Fruit fly (Drosophila melanogaster): ENCODE results near the gene CG4666.
A peak's percentile ranks its signal among the peaks of the same experiment; 100 is the strongest.

Gene CG4666

DNA sequence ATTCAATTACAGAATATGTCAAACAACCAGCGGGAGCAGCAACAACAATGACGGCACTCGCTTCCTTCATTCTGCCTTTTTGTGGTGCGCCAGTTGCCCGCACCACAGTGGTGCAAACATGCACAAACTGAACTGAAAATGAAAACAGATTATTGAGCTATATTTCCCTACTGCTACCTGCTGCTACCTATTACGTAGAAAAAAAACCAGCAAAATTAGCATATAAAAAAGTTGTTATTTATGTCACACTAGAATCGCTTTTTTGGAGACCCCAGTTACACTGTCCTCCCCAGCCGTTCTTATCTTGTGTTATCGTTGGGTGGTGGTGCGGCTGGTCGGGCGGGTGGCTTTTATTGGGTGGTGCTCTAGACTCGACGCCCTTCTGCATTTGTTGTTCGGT, 20.0 kb upstream of the CG4666 start:
- TF ChIP-seq CG7786 (GFP tag; optimal IDR thresholded peaks at IDR 0.05), result peak; percentile 79
- peak; percentile 88 for TF ChIP-seq E2f1 (GFP tag; IDR thresholded peaks at IDR 0.05)
- TF ChIP-seq Med (GFP tag), result peak; percentile 97
- no peak for TF ChIP-seq zen2 (GFP tag; IDR thresholded peaks at IDR 0.05; ENCODE audit: partially characterized antibody)
- TF ChIP-seq CG14860 (GFP tag; IDR thresholded peaks at IDR 0.05; ENCODE audit: partially characterized antibody), result 0 out of 3 replicates have a peak, but pooled peaks have one; percentile 28
- peak; percentile 76 for TF ChIP-seq CG9932 (GFP tag; IDR thresholded peaks at IDR 0.05)
- TF ChIP-seq MESR4 (GFP tag; optimal IDR thresholded peaks at IDR 0.05), result no peak
- TF ChIP-seq nerfin-2 (GFP tag; IDR thresholded peaks at IDR 0.05; ENCODE audit: partially characterized antibody), result no peak
- TF ChIP-seq CG6683 (GFP tag; optimal IDR thresholded peaks at IDR 0.05), result peak; percentile 64
- peak; percentile 75 for TF ChIP-seq oc (tag; optimal IDR thresholded peaks at IDR 0.05)
- peak; percentile 69 for TF ChIP-seq Asciz (GFP tag; optimal IDR thresholded peaks at IDR 0.05)
- TF ChIP-seq CG12219 (GFP tag; optimal IDR thresholded peaks at IDR 0.05), result peak; percentile 76
- TF ChIP-seq CG10366 (GFP tag; IDR thresholded peaks at IDR 0.05), result peak; percentile 91
- TF ChIP-seq cad (GFP tag; optimal IDR thresholded peaks at IDR 0.05), result no peak
- peak; percentile 15 for TF ChIP-seq CG4707 (GFP tag; optimal IDR thresholded peaks at IDR 0.05)
- peak; percentile 65 for TF ChIP-seq CG10274 (GFP tag; optimal IDR thresholded peaks at IDR 0.05)
- TF ChIP-seq CG8359 (GFP tag; optimal IDR thresholded peaks at IDR 0.05; ENCODE audit: borderline replicate concordance), result peak; percentile 56
- TF ChIP-seq corto (GFP tag; optimal IDR thresholded peaks at IDR 0.05), result peak; percentile 11
- peak; percentile 85 for TF ChIP-seq gem (tag; optimal IDR thresholded peaks at IDR 0.05)
- peak; percentile 84 for TF ChIP-seq bcd (GFP tag; optimal IDR thresholded peaks at IDR 0.05)
- peak; percentile 67 for TF ChIP-seq CG15514 (GFP tag; optimal IDR thresholded peaks at IDR 0.05)
- TF ChIP-seq CG32767 (GFP tag; IDR thresholded peaks at IDR 0.05), result peak; percentile 81
- no peak for TF ChIP-seq HLHmδ (GFP tag; optimal IDR thresholded peaks at IDR 0.05)
- TF ChIP-seq Dll (GFP tag; IDR thresholded peaks at IDR 0.05; ENCODE audit: partially characterized antibody), result 0 out of 4 replicates have a peak, but pooled peaks have one; percentile 24
- TF ChIP-seq CG10654 (GFP tag; optimal IDR thresholded peaks at IDR 0.05), result peak; percentile 76
- TF ChIP-seq GATAe (GFP tag; conservative IDR thresholded peaks at IDR 0.05), result peak; percentile 85
- TF ChIP-seq chif (GFP tag; optimal IDR thresholded peaks at IDR 0.05), result peak; percentile 76 to 78
- no peak for TF ChIP-seq CG42726 (GFP tag; IDR thresholded peaks at IDR 0.05; ENCODE audit: partially characterized antibody)
- TF ChIP-seq Lhr (GFP tag; optimal IDR thresholded peaks at IDR 0.05), result peak; percentile 26
- peak; percentile 92 for TF ChIP-seq CG34422 (GFP tag; IDR thresholded peaks at IDR 0.05)
- TF ChIP-seq CG7839 (tag; optimal IDR thresholded peaks at IDR 0.05), result peak; percentile 88
- TF ChIP-seq CG1233 (GFP tag; optimal IDR thresholded peaks at IDR 0.05), result peak; percentile 73
- peak; percentile 81 for TF ChIP-seq CG14050 (GFP tag; IDR thresholded peaks at IDR 0.05)
- peak; percentile 72 for TF ChIP-seq CG1024 (GFP tag; IDR thresholded peaks at IDR 0.05)
- TF ChIP-seq CG6689 (GFP tag; IDR thresholded peaks at IDR 0.05), result peak; percentile 92
- peak; percentile 86 for TF ChIP-seq CG11504 (tag; optimal IDR thresholded peaks at IDR 0.05)
- TF ChIP-seq CG3995 (GFP tag; optimal IDR thresholded peaks at IDR 0.05), result no peak
- peak; percentile 73 for TF ChIP-seq grau (tag; optimal IDR thresholded peaks at IDR 0.05)
- TF ChIP-seq B-H1 (GFP tag; IDR thresholded peaks at IDR 0.05), result peak; percentile 87
- TF ChIP-seq en (GFP tag; optimal IDR thresholded peaks at IDR 0.05), result peak; percentile 60
- no peak for TF ChIP-seq pzg (GFP tag; optimal IDR thresholded peaks at IDR 0.05)
- 0 out of 3 replicates have a peak, but pooled peaks have one; percentile 28 for TF ChIP-seq Opbp (GFP tag; IDR thresholded peaks at IDR 0.05; ENCODE audit: partially characterized antibody)
- TF ChIP-seq caup (GFP tag; optimal IDR thresholded peaks at IDR 0.05; ENCODE audit: severe bottlenecking), result peak; percentile 77
- peak; percentile 70 for TF ChIP-seq Camta (GFP tag; optimal IDR thresholded peaks at IDR 0.05)
- TF ChIP-seq slbo (GFP tag; IDR thresholded peaks at IDR 0.05), result peak; percentile 85
- peak; percentile 53 for TF ChIP-seq HLH54F (GFP tag; optimal IDR thresholded peaks at IDR 0.05)
- TF ChIP-seq lov (optimal IDR thresholded peaks at IDR 0.05), result no peak
- peak; percentile 85; the same call in 2 of the 3 replicates for TF ChIP-seq lov (GFP tag; IDR thresholded peaks at IDR 0.05)
- peak; percentile 66 for TF ChIP-seq seq (GFP tag; IDR thresholded peaks at IDR 0.05)
